Fruit fly (Drosophila melanogaster) ovary, adult (tissue): ENCODE results near the gene CG10068.

Source experiments
- CG17801 ChIP-seq: fragments of 200-800 bp; optimal IDR thresholded peaks from 2 replicates; lab custom pipeline; 2019; ENCODE audit warnings: missing biosample characterization, mild to moderate bottlenecking, missing genetic modification characterization, moderate library complexity; ENCODE audit not compliant: partially characterized antibody

Gene CG10068

DNA sequence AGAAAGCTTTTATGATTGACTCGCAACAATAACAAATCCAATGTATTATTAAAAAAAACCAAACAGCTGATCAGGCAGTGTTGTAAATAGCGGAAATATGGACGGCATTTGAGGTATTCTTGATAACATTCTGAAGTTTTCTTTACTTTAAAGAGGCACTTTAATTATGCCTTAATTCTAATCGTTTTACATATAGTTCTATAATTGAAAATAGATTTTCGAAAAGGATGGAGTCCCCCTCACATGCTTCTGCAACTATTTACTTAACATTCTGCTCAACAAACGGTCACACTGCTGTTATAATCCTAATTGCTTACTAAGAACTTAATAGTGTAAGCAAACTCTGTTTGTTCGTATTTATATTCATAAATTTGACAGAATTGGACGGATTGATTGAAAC, at the start of gene CG10068:
Gene CG10068 (minus strand): TSS at position 62 of the 400 bp plus-strand sequence.
- peak; percentile 89 for TF ChIP-seq CG17801 (GFP tag; lab: Kevin White, UChicago)

DNA sequence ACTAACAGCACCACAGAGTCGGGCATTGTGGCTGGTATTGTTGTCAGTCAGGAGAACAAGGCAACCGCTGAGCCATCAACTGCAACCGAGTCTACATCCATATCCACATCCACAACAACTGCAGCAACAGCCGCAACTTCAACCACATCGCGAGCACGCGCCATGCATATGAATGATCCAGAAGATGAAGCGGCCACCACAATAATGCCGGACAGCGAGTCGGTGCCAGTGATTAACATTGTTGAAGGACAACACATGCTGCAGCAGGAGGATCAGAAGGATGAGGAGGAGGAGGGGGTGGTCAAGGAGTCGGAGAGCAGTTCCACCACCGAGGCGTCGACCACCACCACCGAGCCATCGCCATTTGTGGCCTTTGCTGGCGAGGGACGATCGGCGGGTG, 46.9 kb upstream of the CG10068 start:
- no peak for TF ChIP-seq CG17801 (GFP tag; lab: Kevin White, UChicago)

DNA sequence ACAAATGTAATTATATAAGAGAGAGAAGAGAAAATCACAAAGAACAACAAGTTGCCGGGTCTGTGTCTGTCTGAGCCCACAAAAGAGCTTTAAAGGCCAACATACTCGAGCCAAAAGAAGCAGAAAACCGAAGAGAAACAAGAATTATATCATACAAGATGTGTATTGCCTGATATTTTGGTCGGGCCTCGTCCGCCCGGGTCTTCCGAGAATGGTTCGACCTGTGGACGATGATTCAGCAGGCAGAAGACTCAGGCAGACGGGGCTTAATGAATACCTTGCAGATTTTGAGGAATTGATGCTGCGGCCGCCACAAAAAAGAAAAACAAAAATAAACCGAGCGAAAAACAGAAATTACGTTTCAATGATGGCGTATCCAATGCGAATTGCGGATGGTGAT, 45.2 kb upstream of the CG10068 start:
- no peak for TF ChIP-seq CG17801 (GFP tag; lab: Kevin White, UChicago)

DNA sequence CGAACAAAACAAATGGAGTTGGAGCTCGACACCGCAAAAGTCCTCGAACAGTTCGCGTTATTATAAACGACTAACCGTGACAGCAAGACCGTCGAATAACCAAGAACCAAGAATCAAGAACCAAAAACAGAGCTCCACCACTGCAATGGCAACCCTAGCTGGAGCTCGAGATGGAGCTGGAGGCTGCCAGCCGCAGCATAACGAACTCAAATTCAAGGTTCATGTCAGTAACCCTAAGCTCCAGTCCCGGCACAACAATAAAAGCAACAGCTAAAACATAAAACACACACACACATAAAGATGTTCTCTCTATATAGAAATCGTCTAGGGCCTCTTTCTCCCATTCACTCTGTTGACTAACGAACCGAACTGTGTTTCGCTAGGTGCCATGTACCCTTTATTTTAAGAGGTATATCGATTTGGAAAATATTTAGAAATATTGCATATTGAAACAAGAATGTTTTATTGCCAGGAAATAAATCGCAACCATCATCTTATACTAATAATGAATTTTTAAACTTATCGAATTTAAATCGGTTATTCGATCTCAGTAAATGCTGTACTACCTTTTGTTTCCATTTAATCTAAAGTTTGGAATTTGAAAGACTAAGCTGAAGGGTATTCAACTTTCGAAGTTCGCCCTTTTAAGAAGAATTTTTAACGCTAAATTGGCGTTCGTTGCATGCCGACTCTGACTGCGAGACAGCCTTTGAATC, 43.7 kb upstream of the CG10068 start:
- no peak for TF ChIP-seq CG17801 (GFP tag; lab: Kevin White, UChicago)

DNA sequence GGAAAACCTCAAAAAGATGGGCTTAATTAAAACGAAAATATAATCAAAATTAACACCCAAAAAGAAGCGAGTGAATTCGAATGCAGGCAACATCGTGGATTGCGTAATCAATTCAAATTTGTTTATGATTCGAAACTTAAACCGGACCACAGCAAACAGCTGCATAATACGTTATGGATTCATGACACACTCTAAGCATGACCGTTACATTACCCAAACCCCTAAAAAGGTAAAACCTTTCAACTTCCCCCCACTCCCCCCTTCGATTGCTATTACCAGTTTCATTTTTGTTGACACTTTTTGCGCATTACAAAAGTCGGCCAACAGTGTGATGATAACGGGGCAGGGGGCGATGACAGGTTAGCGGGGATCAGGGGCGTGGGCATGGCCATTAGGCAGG, 42.1 kb upstream of the CG10068 start:
- no peak for TF ChIP-seq CG17801 (GFP tag; lab: Kevin White, UChicago)

DNA sequence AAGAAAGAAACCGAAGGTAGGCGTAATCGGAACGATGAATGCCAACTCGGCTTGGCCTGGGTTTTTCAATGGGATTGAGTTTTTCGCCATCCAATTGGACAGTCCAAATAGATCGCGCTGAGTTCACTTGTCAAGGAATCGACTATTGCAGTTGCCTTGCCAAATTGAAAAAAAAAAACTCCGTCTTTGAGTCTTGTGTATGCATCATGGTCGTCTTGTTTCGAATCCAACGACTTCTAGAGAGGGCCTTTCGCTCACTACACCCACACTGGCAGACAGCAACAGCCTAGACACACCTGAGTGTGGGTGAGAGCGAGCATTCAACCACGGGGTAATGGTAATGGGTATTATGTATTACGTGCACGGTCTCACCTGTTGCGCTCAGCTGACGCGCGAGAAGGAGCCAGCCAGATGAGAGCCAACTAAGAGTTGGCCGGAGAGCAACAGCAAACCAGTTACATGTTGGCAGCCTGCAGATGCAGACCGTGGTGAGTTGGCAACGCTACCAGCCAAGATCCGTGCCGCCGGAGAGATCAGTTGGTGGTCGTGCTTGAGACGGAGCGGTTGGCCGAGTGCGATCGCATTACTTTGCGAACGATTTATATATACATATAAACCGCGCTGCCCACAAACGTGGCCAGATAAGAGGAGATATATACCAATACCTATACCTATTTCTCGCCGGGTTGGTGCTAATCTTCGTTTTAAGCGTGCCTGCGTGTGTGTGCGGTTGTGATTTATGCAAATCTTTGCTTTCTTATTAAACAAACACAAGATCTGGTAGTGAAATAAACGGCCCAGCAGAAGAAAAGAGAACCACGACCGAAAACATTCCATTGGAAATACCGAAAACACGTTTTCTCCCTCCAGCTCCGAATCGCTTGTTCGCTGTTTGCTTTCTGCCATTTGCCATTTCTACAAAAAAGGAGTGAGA, 34.8 kb upstream of the CG10068 start, which contains the start of gene sas:
Gene sas (plus strand): TSS at position 453 of the 934 bp plus-strand sequence.
- TF ChIP-seq CG17801 (GFP tag; lab: Kevin White, UChicago) = no peak

DNA sequence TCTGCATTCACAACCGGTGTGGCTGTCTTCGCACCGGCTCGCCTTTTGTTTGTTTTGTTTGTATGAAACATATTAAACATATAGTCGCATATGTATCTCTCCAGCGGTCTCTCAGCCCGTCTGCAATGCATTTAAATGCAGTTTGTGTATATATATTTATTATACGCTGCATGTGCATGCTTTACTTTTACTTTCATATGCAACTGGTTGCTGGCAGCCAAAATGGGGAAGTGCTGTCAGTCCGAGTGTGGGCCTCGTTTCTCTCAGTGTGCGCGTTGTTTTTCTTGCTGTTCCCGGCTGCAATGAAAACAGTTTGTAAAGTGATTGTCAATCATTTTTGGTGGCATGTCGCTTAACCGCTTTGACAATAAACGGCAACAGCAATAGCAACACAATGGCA, 31.8 kb upstream of the CG10068 start:
- TF ChIP-seq CG17801 (GFP tag; lab: Kevin White, UChicago) = no peak

DNA sequence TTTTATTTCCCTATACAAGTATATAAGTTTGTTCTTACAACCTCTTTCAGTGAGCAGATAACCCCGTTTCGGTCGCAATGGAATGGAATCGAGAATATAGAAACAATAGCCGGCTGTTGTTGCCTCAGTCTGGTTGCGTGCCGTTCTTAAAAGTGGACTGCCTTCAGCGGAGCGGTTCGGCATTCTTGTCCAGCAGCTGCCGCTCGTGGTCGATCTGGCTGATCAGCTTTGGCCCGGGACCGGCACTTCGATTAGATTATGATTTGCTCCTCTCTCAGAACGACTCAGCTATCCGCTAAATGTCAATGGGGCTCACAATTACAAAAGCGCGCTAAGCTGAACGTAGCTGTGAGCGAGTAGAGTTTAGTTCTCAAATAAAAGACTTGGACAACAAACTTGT, 29.3 kb upstream of the CG10068 start:
- TF ChIP-seq CG17801 (GFP tag; lab: Kevin White, UChicago) = no peak

DNA sequence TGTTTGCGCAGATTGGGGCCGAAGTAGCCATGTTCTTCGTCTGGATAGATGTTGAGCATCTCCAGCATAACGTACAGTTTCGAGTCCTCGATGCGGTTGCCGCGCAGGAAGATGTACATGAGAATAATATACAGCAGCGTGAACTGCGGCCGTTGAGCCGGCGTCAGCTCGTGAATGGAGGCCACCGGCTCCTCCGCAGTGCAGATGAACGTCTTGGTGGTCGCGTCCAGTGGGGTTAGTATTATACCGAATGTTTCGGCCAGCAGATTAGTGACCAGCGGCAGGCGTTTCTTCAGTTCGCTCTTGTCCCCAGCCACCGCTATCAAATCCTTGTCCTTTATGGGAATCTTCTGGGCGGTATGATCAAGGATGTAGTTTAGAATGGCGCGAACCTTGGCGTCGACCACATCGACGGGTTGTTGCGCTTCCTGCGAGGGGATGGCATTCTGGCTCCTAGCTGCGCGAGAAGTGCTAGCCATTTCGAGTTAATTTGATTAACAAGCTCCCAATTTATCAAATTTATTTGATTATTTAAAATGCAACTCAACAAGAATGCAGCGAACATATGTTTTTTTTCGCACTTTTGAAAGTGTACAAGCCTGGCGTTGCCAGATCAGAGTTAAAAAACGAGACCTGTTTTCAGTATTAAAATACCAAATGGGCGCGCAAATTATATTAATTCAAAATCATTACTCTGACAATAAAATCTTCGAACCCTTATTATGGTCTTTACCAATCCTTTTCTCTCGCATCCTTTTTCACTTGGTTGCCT, 26.9 kb upstream of the CG10068 start, which contains the start of gene MAGE:
Gene MAGE (minus strand): TSS at position 595 of the 772 bp plus-strand sequence.
- no peak for TF ChIP-seq CG17801 (GFP tag; lab: Kevin White, UChicago)

DNA sequence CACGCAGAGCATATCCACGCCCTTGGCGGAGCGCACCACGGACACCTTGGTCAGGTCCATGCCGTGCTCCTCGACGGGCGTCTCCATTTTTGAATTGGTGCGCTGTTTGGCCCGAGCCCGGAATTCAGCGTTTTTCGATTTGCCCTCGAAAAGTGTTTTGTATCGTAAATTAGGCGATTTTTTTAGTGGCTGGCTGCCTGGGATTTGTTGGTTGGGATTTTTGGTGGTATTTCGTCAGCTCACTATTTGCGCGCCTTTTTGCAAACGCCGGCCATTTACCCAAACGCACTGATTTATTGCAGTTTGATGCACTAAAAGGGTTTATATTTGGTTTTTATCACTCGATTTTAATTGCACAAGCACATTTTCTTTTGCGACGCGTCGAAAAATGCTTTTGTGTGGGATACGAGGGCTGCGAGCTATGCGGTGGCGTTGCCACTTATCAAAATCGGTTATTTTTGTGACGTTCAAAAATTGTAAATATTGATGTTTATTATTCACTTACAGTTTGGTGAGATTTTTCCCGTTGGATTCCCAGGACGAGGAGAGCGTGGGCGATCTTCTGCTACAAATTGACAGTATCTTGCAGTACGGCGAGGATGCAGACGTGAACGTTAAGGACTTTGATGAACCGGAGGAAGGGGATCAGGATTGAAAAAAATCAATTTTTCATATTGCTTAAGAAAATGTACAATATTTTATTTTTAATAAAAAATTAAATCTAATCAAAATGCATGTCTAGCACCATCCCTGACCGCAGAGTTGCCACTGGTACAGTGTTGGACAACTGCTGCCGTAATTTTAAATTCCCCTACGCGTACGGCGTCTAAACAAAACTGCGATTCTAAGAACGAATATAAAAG, 22.9 kb upstream of the CG10068 start, which contains the start of the genes gfzf and Sas-4:
Gene gfzf (minus strand): TSS at position 425 of the 863 bp plus-strand sequence.
Gene Sas-4 (plus strand): TSS at position 824 of the 863 bp plus-strand sequence.
- TF ChIP-seq CG17801 (GFP tag; lab: Kevin White, UChicago) = peak; percentile 15

DNA sequence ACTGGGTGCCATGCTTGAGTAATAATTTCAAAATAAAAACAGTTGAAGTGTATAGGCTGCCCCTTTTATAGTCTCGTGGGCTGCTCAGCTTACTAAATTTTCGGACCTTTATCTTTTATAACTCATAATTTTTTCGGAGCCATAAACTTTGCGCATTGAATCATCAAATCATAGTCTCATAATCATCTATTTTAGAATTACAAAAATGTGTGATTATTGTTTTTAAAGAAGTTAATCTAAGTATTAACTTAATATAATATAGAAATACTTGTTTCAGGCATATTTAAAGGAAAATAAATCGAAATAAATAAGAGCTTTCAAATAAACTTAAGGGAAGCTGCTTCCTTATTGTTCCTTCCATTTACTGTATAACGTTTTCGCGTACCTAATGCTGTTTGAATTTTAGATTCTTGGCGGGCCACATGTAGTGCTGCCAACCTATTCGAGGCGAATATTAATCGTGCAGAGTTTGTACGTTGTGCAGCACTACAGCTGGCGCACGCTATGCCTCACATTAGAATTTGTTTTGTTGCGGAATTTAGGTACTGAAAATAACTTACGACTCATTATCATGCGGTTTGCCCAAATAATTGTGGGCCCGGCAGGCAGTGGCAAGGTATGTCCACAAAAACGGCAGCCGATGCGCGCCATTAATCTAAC, 16.5 kb upstream of the CG10068 start, which contains the start of the genes CG14610 and CG2656:
Gene CG14610 (minus strand): TSS at position 51 of the 660 bp plus-strand sequence.
Gene CG2656 (plus strand): TSS at position 480 of the 660 bp plus-strand sequence.
- TF ChIP-seq CG17801 (GFP tag; lab: Kevin White, UChicago) = peak; percentile 56

DNA sequence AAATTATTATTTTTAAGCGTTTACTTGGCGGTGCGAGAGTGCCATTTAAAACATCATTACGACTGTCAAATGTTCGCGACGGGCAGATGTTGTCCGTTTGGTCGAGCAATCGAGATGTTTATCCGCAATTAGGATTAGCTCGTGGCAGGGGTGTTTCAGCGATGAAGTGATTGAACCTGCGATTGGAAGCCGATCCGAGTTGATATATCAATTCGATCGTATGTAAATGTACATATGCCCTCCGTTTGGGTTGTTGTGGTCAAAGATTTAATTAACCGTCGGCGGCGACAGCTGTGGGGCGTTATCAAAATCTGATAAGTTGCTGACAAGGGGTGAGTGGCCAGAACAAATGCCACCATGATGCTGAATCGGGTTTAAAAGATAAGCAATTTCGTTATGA, 14.8 kb upstream of the CG10068 start:
- no peak for TF ChIP-seq CG17801 (GFP tag; lab: Kevin White, UChicago)
